Fruit fly (Drosophila melanogaster) whole organism, embryonic: ENCODE measurements around the gene CG15725.
A peak's percentile ranks its signal among the peaks of the same experiment; 100 is the strongest.

ENCODE experiments used
- Aef1 ChIP-seq: fragments of 200-800 bp; sonication (Bioruptor generic); IDR thresholded peaks from 3 replicates; pipeline ENCODE4 v1.3.6; 2022; ENCODE audit warnings: missing biosample characterization, missing genetic modification characterization
- Antp ChIP-seq: fragments of 200-800 bp; sonication (Bioruptor generic); optimal IDR thresholded peaks from 3 replicates; lab custom pipeline; 2016; ENCODE audit warnings: missing biosample characterization, missing genetic modification characterization
- Atf6 ChIP-seq: fragments of 200-800 bp; sonication (Bioruptor generic); IDR thresholded peaks from 2 replicates; pipeline ENCODE4 v1.3.6; 2022; ENCODE audit warnings: missing biosample characterization, missing genetic modification characterization
- B-H2 ChIP-seq: fragments of 200-800 bp; sonication (Bioruptor generic); optimal IDR thresholded peaks from 2 replicates; lab custom pipeline; 2018; ENCODE audit warnings: missing biosample characterization, mild to moderate bottlenecking, missing genetic modification characterization
- CG11085 ChIP-seq: fragments of 200-800 bp; sonication (Bioruptor generic); IDR thresholded peaks from 2 replicates; pipeline ENCODE4 v1.3.6; 2022; ENCODE audit warnings: missing biosample characterization, missing genetic modification characterization
- CG12744 ChIP-seq: fragments of 200-800 bp; sonication (Bioruptor generic); optimal IDR thresholded peaks from 2 replicates; lab custom pipeline; 2016; ENCODE audit warnings: missing biosample characterization, missing genetic modification characterization
- CG13296 ChIP-seq: fragments of 200-800 bp; sonication (Bioruptor generic); optimal IDR thresholded peaks from 3 replicates; lab custom pipeline; 2018; ENCODE audit warnings: missing biosample characterization, mild to moderate bottlenecking, missing genetic modification characterization
- CG13894 ChIP-seq: fragments of 200-800 bp; sonication (Bioruptor generic); optimal IDR thresholded peaks from 3 replicates; lab custom pipeline; 2018; ENCODE audit warnings: missing biosample characterization, mild to moderate bottlenecking, missing genetic modification characterization, moderate library complexity
- CG14014 ChIP-seq: fragments of 200-800 bp; sonication (Bioruptor generic); IDR thresholded peaks from 2 replicates; pipeline ENCODE4 v1.3.6; 2022; ENCODE audit warnings: missing biosample characterization, missing genetic modification characterization
- CG16779 ChIP-seq: fragments of 200-800 bp; sonication (Bioruptor generic); IDR thresholded peaks from 2 replicates; pipeline ENCODE4 v1.3.6; 2022; ENCODE audit warnings: missing biosample characterization, missing genetic modification characterization
- CG16815 ChIP-seq: fragments of 200-800 bp; sonication (Bioruptor generic); optimal IDR thresholded peaks from 3 replicates; lab custom pipeline; 2017; ENCODE audit warnings: missing biosample characterization, mild to moderate bottlenecking, missing genetic modification characterization
- CG17612 ChIP-seq: fragments of 200-800 bp; sonication (Bioruptor generic); IDR thresholded peaks from 2 replicates; pipeline ENCODE4 v1.3.6; 2022; ENCODE audit warnings: missing biosample characterization, missing genetic modification characterization
- CG1832 ChIP-seq: fragments of 200-800 bp; sonication (Bioruptor generic); optimal IDR thresholded peaks from 2 replicates; lab custom pipeline; 2017; ENCODE audit warnings: missing biosample characterization, mild to moderate bottlenecking, missing genetic modification characterization, inconsistent platforms
- CG2116 ChIP-seq: fragments of 200-800 bp; sonication (Bioruptor generic); optimal IDR thresholded peaks from 3 replicates; lab custom pipeline; 2018; ENCODE audit warnings: missing biosample characterization, mild to moderate bottlenecking, missing genetic modification characterization
- CG3065 ChIP-seq: fragments of 200-800 bp; sonication (Bioruptor generic); optimal IDR thresholded peaks from 2 replicates; lab custom pipeline; 2016; ENCODE audit warnings: missing biosample characterization, missing genetic modification characterization
- CG34224 ChIP-seq: fragments of 200-800 bp; sonication (Bioruptor generic); IDR thresholded peaks from 3 replicates; pipeline ENCODE4 v1.3.6; 2022; ENCODE audit warnings: missing biosample characterization, missing genetic modification characterization; ENCODE audit not compliant: partially characterized antibody
- CG34376 ChIP-seq: fragments of 200-800 bp; sonication (Bioruptor generic); optimal IDR thresholded peaks from 2 replicates; lab custom pipeline; 2018; ENCODE audit warnings: missing biosample characterization, mild to moderate bottlenecking, missing genetic modification characterization
- CG43689 ChIP-seq: fragments of 200-800 bp; sonication (Bioruptor generic); IDR thresholded peaks from 2 replicates; pipeline ENCODE4 v1.3.6; 2022; ENCODE audit warnings: missing biosample characterization, missing genetic modification characterization
- CG7987 ChIP-seq: fragments of 200-800 bp; sonication (Bioruptor generic); optimal IDR thresholded peaks from 2 replicates; lab custom pipeline; 2018; ENCODE audit warnings: missing biosample characterization, mild to moderate bottlenecking, missing genetic modification characterization, moderate library complexity
- CG8290 ChIP-seq, 3 experiments: fragments of 200-800 bp; sonication (Bioruptor generic); optimal IDR thresholded peaks; 2 replicates each; lab custom pipeline; 2016 to 2019; ENCODE audit warnings: missing biosample characterization in 3 of 3, missing genetic modification characterization in 3 of 3, mild to moderate bottlenecking in 2 of 3, moderate library complexity in 1 of 3
- CG8944 ChIP-seq: fragments of 200-800 bp; sonication (Bioruptor generic); optimal IDR thresholded peaks from 3 replicates; lab custom pipeline; 2016; ENCODE audit warnings: missing biosample characterization, missing genetic modification characterization
- CrebB ChIP-seq: fragments of 200-800 bp; sonication (Bioruptor generic); optimal IDR thresholded peaks from 3 replicates; lab custom pipeline; 2018; ENCODE audit warnings: missing biosample characterization, mild to moderate bottlenecking, missing genetic modification characterization
- Fer1 ChIP-seq: fragments of 200-800 bp; sonication (Bioruptor generic); optimal IDR thresholded peaks from 2 replicates; lab custom pipeline; 2017; ENCODE audit warnings: missing biosample characterization, mild to moderate bottlenecking, missing genetic modification characterization
- Fer3 ChIP-seq: fragments of 200-800 bp; sonication (Bioruptor generic); optimal IDR thresholded peaks from 2 replicates; lab custom pipeline; 2018; ENCODE audit warnings: missing biosample characterization, mild to moderate bottlenecking, missing genetic modification characterization, moderate library complexity
- H15 ChIP-seq: fragments of 200-800 bp; sonication (Bioruptor generic); IDR thresholded peaks from 3 replicates; pipeline ENCODE4 v1.3.6; 2022; ENCODE audit warnings: missing biosample characterization, missing genetic modification characterization
- Max ChIP-seq: fragments of 200-800 bp; sonication (Bioruptor generic); optimal IDR thresholded peaks from 2 replicates; lab custom pipeline; 2016; ENCODE audit warnings: missing biosample characterization, mild to moderate bottlenecking, missing genetic modification characterization
- NC2β ChIP-seq: fragments of 200-800 bp; sonication (Bioruptor generic); optimal IDR thresholded peaks from 2 replicates; lab custom pipeline; 2016; ENCODE audit warnings: missing biosample characterization, missing genetic modification characterization
- Oli ChIP-seq: fragments of 200-800 bp; sonication (Bioruptor generic); optimal IDR thresholded peaks from 2 replicates; lab custom pipeline; 2018; ENCODE audit warnings: missing biosample characterization, mild to moderate bottlenecking, missing genetic modification characterization, moderate library complexity
- Rfx ChIP-seq: fragments of 200-800 bp; sonication (Bioruptor generic); IDR thresholded peaks from 2 replicates; pipeline ENCODE4 v1.3.6; 2022; ENCODE audit warnings: missing biosample characterization, missing genetic modification characterization
- Sox102F ChIP-seq: fragments of 200-800 bp; sonication (Bioruptor generic); optimal IDR thresholded peaks from 2 replicates; lab custom pipeline; 2018; ENCODE audit warnings: missing biosample characterization, mild to moderate bottlenecking, missing genetic modification characterization, moderate library complexity
- ac ChIP-seq: fragments of 200-800 bp; sonication (Bioruptor generic); optimal IDR thresholded peaks from 3 replicates; lab custom pipeline; 2017; ENCODE audit warnings: missing biosample characterization, mild to moderate bottlenecking, missing genetic modification characterization
- al ChIP-seq: fragments of 200-800 bp; sonication (Bioruptor generic); IDR thresholded peaks from 2 replicates; pipeline ENCODE4 v1.3.6; 2022; ENCODE audit warnings: missing biosample characterization, missing genetic modification characterization
- chn ChIP-seq: fragments of 200-800 bp; sonication (Bioruptor generic); optimal IDR thresholded peaks from 2 replicates; lab custom pipeline; 2016; ENCODE audit warnings: missing biosample characterization, missing genetic modification characterization
- dm ChIP-seq: fragments of 200-800 bp; sonication (Bioruptor generic); optimal IDR thresholded peaks from 3 replicates; lab custom pipeline; 2016; ENCODE audit warnings: missing biosample characterization, missing genetic modification characterization
- fd3F ChIP-seq: fragments of 200-800 bp; sonication (Bioruptor generic); optimal IDR thresholded peaks from 2 replicates; lab custom pipeline; 2018; ENCODE audit warnings: missing biosample characterization, mild to moderate bottlenecking, missing genetic modification characterization, moderate library complexity
- gsb ChIP-seq: fragments of 200-800 bp; sonication (Bioruptor generic); IDR thresholded peaks from 2 replicates; pipeline ENCODE4 v1.3.6; 2022; ENCODE audit warnings: missing biosample characterization, missing genetic modification characterization
- maf-S ChIP-seq: fragments of 200-800 bp; sonication (Bioruptor generic); optimal IDR thresholded peaks from 2 replicates; lab custom pipeline; 2016; ENCODE audit warnings: missing biosample characterization, missing genetic modification characterization
- mirr ChIP-seq: fragments of 200-800 bp; sonication (Bioruptor generic); optimal IDR thresholded peaks from 3 replicates; lab custom pipeline; 2018; ENCODE audit warnings: missing biosample characterization, mild to moderate bottlenecking, missing genetic modification characterization
- oc ChIP-seq: fragments of 200-800 bp; sonication (Bioruptor generic); optimal IDR thresholded peaks from 2 replicates; lab custom pipeline; 2018; ENCODE audit warnings: missing biosample characterization, mild to moderate bottlenecking, missing genetic modification characterization, moderate library complexity
- pfk ChIP-seq: fragments of 200-800 bp; sonication (Bioruptor generic); optimal IDR thresholded peaks from 2 replicates; lab custom pipeline; 2018; ENCODE audit warnings: missing biosample characterization, mild to moderate bottlenecking, missing genetic modification characterization, moderate library complexity
- phol ChIP-seq: fragments of 200-800 bp; sonication (Bioruptor generic); optimal IDR thresholded peaks from 3 replicates; lab custom pipeline; 2018; ENCODE audit warnings: missing biosample characterization, mild to moderate bottlenecking, missing genetic modification characterization, moderate library complexity
- ro ChIP-seq: fragments of 200-800 bp; sonication (Bioruptor generic); IDR thresholded peaks from 2 replicates; pipeline ENCODE4 v1.3.6; 2022; ENCODE audit warnings: missing biosample characterization, missing genetic modification characterization
- schlank ChIP-seq: fragments of 200-800 bp; sonication (Bioruptor generic); optimal IDR thresholded peaks from 2 replicates; lab custom pipeline; 2018; ENCODE audit warnings: missing biosample characterization, mild to moderate bottlenecking, missing genetic modification characterization
- sd ChIP-seq: fragments of 200-800 bp; sonication (Bioruptor generic); optimal IDR thresholded peaks from 3 replicates; lab custom pipeline; 2018; ENCODE audit warnings: missing biosample characterization, mild to moderate bottlenecking, missing genetic modification characterization, moderate library complexity
- sim ChIP-seq: fragments of 200-800 bp; sonication (Bioruptor generic); IDR thresholded peaks from 2 replicates; pipeline ENCODE4 v1.3.6; 2022; ENCODE audit warnings: missing biosample characterization, missing genetic modification characterization
- sob ChIP-seq: fragments of 200-800 bp; sonication (Bioruptor generic); IDR thresholded peaks from 2 replicates; pipeline ENCODE4 v1.3.6; 2022; ENCODE audit warnings: missing biosample characterization, missing genetic modification characterization
- stwl ChIP-seq: fragments of 200-800 bp; sonication (Bioruptor generic); optimal IDR thresholded peaks from 3 replicates; lab custom pipeline; 2018; ENCODE audit warnings: missing biosample characterization, mild to moderate bottlenecking, missing genetic modification characterization, moderate library complexity
- tin ChIP-seq: fragments of 200-800 bp; sonication (Bioruptor generic); optimal IDR thresholded peaks from 3 replicates; lab custom pipeline; 2016; ENCODE audit warnings: missing biosample characterization, missing genetic modification characterization
- twi ChIP-seq: fragments of 200-800 bp; optimal IDR thresholded peaks from 2 replicates; lab custom pipeline; 2019; ENCODE audit warnings: missing biosample characterization, mild to moderate bottlenecking, missing genetic modification characterization, moderate library complexity
- vnd ChIP-seq: fragments of 200-800 bp; sonication (Bioruptor generic); IDR thresholded peaks from 3 replicates; pipeline ENCODE4 v1.3.6; 2022; ENCODE audit warnings: missing biosample characterization, missing genetic modification characterization; ENCODE audit not compliant: partially characterized antibody
- wek ChIP-seq: fragments of 200-800 bp; sonication (Bioruptor generic); optimal IDR thresholded peaks from 3 replicates; lab custom pipeline; 2018; ENCODE audit warnings: missing biosample characterization, mild to moderate bottlenecking, missing genetic modification characterization, moderate library complexity

CG15725 gene

DNA sequence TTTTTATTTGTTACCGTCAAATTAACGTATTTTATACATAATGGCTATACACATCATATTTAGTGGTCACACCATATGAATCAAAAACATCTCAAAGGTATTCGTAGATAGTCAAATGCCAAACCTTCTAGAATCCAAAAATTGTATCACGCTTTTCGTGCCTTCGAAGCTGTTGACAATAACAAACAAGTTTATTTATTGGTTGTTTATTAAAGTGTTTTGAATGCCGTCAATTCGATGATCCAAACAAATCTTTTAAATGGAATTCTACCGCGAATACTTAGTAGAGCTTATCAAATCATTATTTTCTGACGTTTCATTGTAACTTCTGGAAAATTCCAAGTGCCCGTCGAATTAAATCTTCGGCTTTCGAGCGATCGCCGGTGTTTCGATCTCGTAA, 38.6 kb upstream of the CG15725 start:
- no peak for TF ChIP-seq Oli (tag; lab: Kevin White, UChicago)
- TF ChIP-seq vnd (GFP tag; lab: Robert Waterston, UW): no peak
- TF ChIP-seq Aef1 (GFP tag; lab: Robert Waterston, UW): no peak
- no peak for TF ChIP-seq CG1832 (GFP tag; lab: Kevin White, UChicago)
- TF ChIP-seq mirr (GFP tag; lab: Kevin White, UChicago): peak; percentile 57
- no peak for TF ChIP-seq maf-S (GFP tag; lab: Kevin White, UChicago)
- TF ChIP-seq CG11085 (GFP tag; lab: Robert Waterston, UW): no peak
- no peak for TF ChIP-seq Sox102F (GFP tag; lab: Kevin White, UChicago)
- TF ChIP-seq CG43689: no peak
- TF ChIP-seq oc (tag; lab: Kevin White, UChicago): no peak
- no peak for TF ChIP-seq CG7987 (GFP tag; lab: Kevin White, UChicago)
- no peak for TF ChIP-seq sim
- TF ChIP-seq Fer3 (tag; lab: Kevin White, UChicago): peak; percentile 30
- TF ChIP-seq Max (GFP tag; lab: Kevin White, UChicago): no peak
- TF ChIP-seq Fer1 (GFP tag; lab: Kevin White, UChicago): peak; percentile 13
- no peak for TF ChIP-seq tin (GFP tag; lab: Kevin White, UChicago)
- TF ChIP-seq fd3F: peak; percentile 2
- TF ChIP-seq CG34376 (GFP tag; lab: Kevin White, UChicago): peak; percentile 6
- TF ChIP-seq CG8944 (GFP tag; lab: Kevin White, UChicago): no peak
- TF ChIP-seq sd (tag; lab: Kevin White, UChicago): peak; percentile 38
- TF ChIP-seq CG16815 (GFP tag; lab: Kevin White, UChicago): no peak
- TF ChIP-seq CG12744 (GFP tag; lab: Kevin White, UChicago): no peak
- no peak for TF ChIP-seq CG2116 (GFP tag; lab: Kevin White, UChicago)
- TF ChIP-seq CG8290 (GFP tag; optimal IDR thresholded peaks at IDR 0.05; lab: Kevin White, UChicago): no peak
- peak in 1 of 2 experiments; percentile 78 for TF ChIP-seq CG8290 (tag; optimal IDR thresholded peaks at IDR 0.05; lab: Kevin White, UChicago)
- TF ChIP-seq schlank (tag; lab: Kevin White, UChicago): peak; percentile 54
- TF ChIP-seq CG14014: peak; percentile 54; the same call in 1 of the 2 replicates
- TF ChIP-seq CG17612 (GFP tag; lab: Robert Waterston, UW): no peak
- peak; percentile 29; the same call in 1 of the 3 replicates for TF ChIP-seq CG34224 (GFP tag; lab: Robert Waterston, UW)
- peak; percentile 8 for TF ChIP-seq wek
- TF ChIP-seq stwl: no peak
- peak; percentile 12 for TF ChIP-seq B-H2 (GFP tag; lab: Kevin White, UChicago)
- TF ChIP-seq Antp (GFP tag; lab: Kevin White, UChicago): no peak
- TF ChIP-seq dm (GFP tag; lab: Kevin White, UChicago): no peak
- TF ChIP-seq twi (tag; lab: Kevin White, UChicago): no peak
- no peak for TF ChIP-seq phol (tag; lab: Kevin White, UChicago)
- TF ChIP-seq sob: peak; percentile 10; the same call in 1 of the 2 replicates
- TF ChIP-seq CG13296 (GFP tag; lab: Kevin White, UChicago): peak; percentile 31
- TF ChIP-seq Atf6 (GFP tag; lab: Robert Waterston, UW): peak; percentile 53
- TF ChIP-seq CG16779: no peak
- no peak for TF ChIP-seq al (GFP tag; lab: Robert Waterston, UW)
- no peak for TF ChIP-seq CG3065
- TF ChIP-seq NC2β: no peak
- TF ChIP-seq CG13894: peak; percentile 44
- TF ChIP-seq gsb (GFP tag; lab: Robert Waterston, UW): no peak
- no peak for TF ChIP-seq chn (GFP tag; lab: Kevin White, UChicago)
- peak; percentile 49 for TF ChIP-seq CrebB (tag; lab: Kevin White, UChicago)
- no peak for TF ChIP-seq ac (GFP tag; lab: Kevin White, UChicago)
- peak; percentile 8 for TF ChIP-seq pfk
- peak; percentile 35; the same call in 1 of the 2 replicates for TF ChIP-seq Rfx (GFP tag; lab: Robert Waterston, UW)
- TF ChIP-seq H15 (GFP tag; lab: Robert Waterston, UW): no peak
- TF ChIP-seq ro (GFP tag; lab: Robert Waterston, UW): no peak
